Fruit fly (Drosophila melanogaster): ENCODE data around the gene GATAe.

The GATAe gene

dm6 chr3R:16049369-16049768 lies 40.5 kb downstream of the GATAe start, which contains the start of the genes IKKbeta and CG5013 (continued):
- TF ChIP-seq exex (tag; optimal IDR thresholded peaks at IDR 0.05) (no peak), br (optimal IDR thresholded peaks at IDR 0.05) (no peak), CG12942 (GFP tag; optimal IDR thresholded peaks at IDR 0.05) (peak; percentile 53), CG31365 (tag; optimal IDR thresholded peaks at IDR 0.05) (no peak), CG11723 (GFP tag; optimal IDR thresholded peaks at IDR 0.05) (no peak), Optix (GFP tag; IDR thresholded peaks at IDR 0.05) (0 out of 3 replicates have a peak, but pooled peaks have one; percentile 34), inv (GFP tag; IDR thresholded peaks at IDR 0.05; ENCODE audit: partially characterized antibody) (peak; percentile 74), HmgD (GFP tag; optimal IDR thresholded peaks at IDR 0.05) (peak; percentile 82), dysf (GFP tag; IDR thresholded peaks at IDR 0.05) (no peak), Tbp (GFP tag; optimal IDR thresholded peaks at IDR 0.05) (no peak), CG10209 (GFP tag; optimal IDR thresholded peaks at IDR 0.05) (no peak), CG12391 (tag; optimal IDR thresholded peaks at IDR 0.05) (peak; percentile 48), Mrtf (GFP tag; IDR thresholded peaks at IDR 0.05) (no peak), CG10431 (GFP tag; optimal IDR thresholded peaks at IDR 0.05) (no peak), CG12104 (GFP tag; optimal IDR thresholded peaks at IDR 0.05) (peak; percentile 37), CG5180 (GFP tag; optimal IDR thresholded peaks at IDR 0.05) (peak; percentile 98), CG16863 (GFP tag; optimal IDR thresholded peaks at IDR 0.05) (peak; percentile 43), Hey (tag; optimal IDR thresholded peaks at IDR 0.05) (no peak), ttk (GFP tag; IDR thresholded peaks at IDR 0.05) (no peak), CG8290 (GFP tag; optimal IDR thresholded peaks at IDR 0.05) (no peak), CG8290 (tag; optimal IDR thresholded peaks at IDR 0.05) (peak in 1 of 2 experiments; percentile 55), Dip3 (GFP tag; optimal IDR thresholded peaks at IDR 0.05) (peak; percentile 58), Ravus (GFP tag; IDR thresholded peaks at IDR 0.05) (no peak), Meics (GFP tag; optimal IDR thresholded peaks at IDR 0.05) (peak; percentile 17), CG3281 (GFP tag; optimal IDR thresholded peaks at IDR 0.05) (no peak), CG4360 (GFP tag; IDR thresholded peaks at IDR 0.05) (no peak), Vsx1 (GFP tag; optimal IDR thresholded peaks at IDR 0.05) (no peak), Doc3 (GFP tag; IDR thresholded peaks at IDR 0.05; ENCODE audit: partially characterized antibody) (peak; percentile 81), ham (GFP tag; IDR thresholded peaks at IDR 0.05) (no peak), unpg (GFP tag; optimal IDR thresholded peaks at IDR 0.05) (no peak), CG17328 (GFP tag; IDR thresholded peaks at IDR 0.05) (no peak), CG8765 (GFP tag; IDR thresholded peaks at IDR 0.05) (peak; percentile 7; the same call in 1 of the 2 replicates), mam (GFP tag; optimal IDR thresholded peaks at IDR 0.05) (peak; percentile 78), CG7271 (tag; optimal IDR thresholded peaks at IDR 0.05) (no peak), CG16815 (GFP tag; optimal IDR thresholded peaks at IDR 0.05) (no peak), CG15514 (GFP tag; optimal IDR thresholded peaks at IDR 0.05) (peak; percentile 41), lmd (GFP tag; IDR thresholded peaks at IDR 0.05) (peak; percentile 33; the same call in 1 of the 2 replicates), pita (GFP tag; optimal IDR thresholded peaks at IDR 0.05) (no peak), Kr (GFP tag; optimal IDR thresholded peaks at IDR 0.05) (no peak), Fer3 (tag; optimal IDR thresholded peaks at IDR 0.05) (no peak), knrl (GFP tag; IDR thresholded peaks at IDR 0.05; ENCODE audit: partially characterized antibody) (peak; percentile 84), CG14050 (GFP tag; IDR thresholded peaks at IDR 0.05) (no peak), Ssrp (tag; optimal IDR thresholded peaks at IDR 0.05) (no peak), CG8359 (GFP tag; optimal IDR thresholded peaks at IDR 0.05; ENCODE audit: borderline replicate concordance) (no peak), Fer2 (tag; optimal IDR thresholded peaks at IDR 0.05) (no peak), corto (GFP tag; optimal IDR thresholded peaks at IDR 0.05) (no peak), Scr (GFP tag; IDR thresholded peaks at IDR 0.05; ENCODE audit: partially characterized antibody) (peak; percentile 85), lilli (GFP tag; optimal IDR thresholded peaks at IDR 0.05) (peak; percentile 68), ranshi (GFP tag; IDR thresholded peaks at IDR 0.05) (peak; percentile 52; the same call in 1 of the 2 replicates), Spps (tag; optimal IDR thresholded peaks at IDR 0.05) (no peak), CG13894 (tag; optimal IDR thresholded peaks at IDR 0.05) (no peak)

Data from whole organism, embryonic.